Fruit fly (Drosophila melanogaster): Measurements from ENCODE around the gene Hipk.

The Hipk gene

DNA sequence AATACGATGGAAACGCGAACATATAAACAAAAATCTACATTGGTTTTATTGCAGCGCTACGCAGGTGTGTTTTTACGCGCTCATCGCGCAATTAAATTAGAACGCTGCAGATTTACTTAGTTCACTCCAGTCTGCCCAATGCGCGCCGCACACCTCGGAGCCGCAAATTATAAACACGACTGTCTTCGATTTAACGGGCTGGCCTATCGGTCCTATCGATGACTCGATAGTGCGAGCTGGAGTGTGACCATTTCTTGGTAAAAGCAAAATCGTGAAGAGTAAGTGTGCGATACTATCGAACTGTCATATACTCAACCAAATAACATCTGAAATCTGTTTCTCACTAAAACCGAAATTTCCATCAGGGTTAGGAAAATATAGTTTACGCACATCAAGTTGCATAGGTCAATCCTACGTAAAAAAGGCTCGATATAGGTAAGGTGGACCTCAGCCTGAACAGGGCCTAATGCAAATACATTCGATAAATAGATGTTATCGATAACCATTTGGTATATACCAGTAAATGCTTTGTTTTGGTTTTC, 2.4 kb upstream of the Hipk start, which contains the start of the genes klar and BORCS6 (continued):
- TF ChIP-seq insv (GFP tag; optimal IDR thresholded peaks at IDR 0.05): no peak
- TF ChIP-seq CG2202 (tag; optimal IDR thresholded peaks at IDR 0.05): peak; percentile 39
- TF ChIP-seq CG4360 (GFP tag; IDR thresholded peaks at IDR 0.05): no peak; the same call in 1 of the 2 replicates
- TF ChIP-seq cato (GFP tag; optimal IDR thresholded peaks at IDR 0.05; ENCODE audit: borderline replicate concordance): no peak
- peak; percentile 34 for TF ChIP-seq CG18476 (GFP tag; optimal IDR thresholded peaks at IDR 0.05)
- TF ChIP-seq Sox102F (GFP tag; optimal IDR thresholded peaks at IDR 0.05): peak; percentile 48
- peak; percentile 92 for TF ChIP-seq CG7963 (GFP tag; IDR thresholded peaks at IDR 0.05; ENCODE audit: partially characterized antibody)
- peak; percentile 56 for TF ChIP-seq CG2678 (tag; optimal IDR thresholded peaks at IDR 0.05)
- no peak for TF ChIP-seq z (GFP tag; IDR thresholded peaks at IDR 0.05)
- TF ChIP-seq CG17568 (GFP tag; optimal IDR thresholded peaks at IDR 0.05): peak; percentile 3
- peak; percentile 71 for TF ChIP-seq CG34376 (GFP tag; optimal IDR thresholded peaks at IDR 0.05)
- TF ChIP-seq CG30020 (tag; optimal IDR thresholded peaks at IDR 0.05): peak; percentile 95
- TF ChIP-seq CG13296 (GFP tag; optimal IDR thresholded peaks at IDR 0.05): peak; percentile 61
- no peak for TF ChIP-seq bcd (GFP tag; optimal IDR thresholded peaks at IDR 0.05)
- no peak for TF ChIP-seq org-1 (GFP tag; optimal IDR thresholded peaks at IDR 0.05)
- TF ChIP-seq ham (GFP tag; IDR thresholded peaks at IDR 0.05): no peak
- TF ChIP-seq CG7357 (GFP tag; IDR thresholded peaks at IDR 0.05): peak; percentile 61; the same call in 2 of the 3 replicates

DNA sequence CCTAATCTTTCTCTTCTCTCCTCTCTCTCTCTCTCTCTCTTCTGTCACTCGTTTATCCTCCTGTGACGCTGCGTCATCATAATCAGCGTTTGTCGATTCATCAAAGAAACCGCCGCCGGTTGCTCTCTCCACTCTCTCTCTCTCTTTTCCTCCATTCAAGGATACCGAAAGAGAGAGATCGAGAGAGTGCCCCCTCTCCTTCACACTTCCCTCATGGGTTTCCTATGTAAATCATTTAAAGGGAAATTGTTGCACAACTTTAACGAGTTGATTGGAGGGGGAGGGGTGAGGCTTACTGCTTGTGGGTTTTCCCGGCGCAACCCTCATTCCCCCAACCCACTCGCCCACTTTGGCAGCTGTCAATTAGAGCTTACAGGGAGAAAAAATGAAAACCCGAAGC, 1.3 kb downstream of the Hipk start:
- no peak for TF ChIP-seq en (GFP tag; optimal IDR thresholded peaks at IDR 0.05)
- TF ChIP-seq CG17328 (GFP tag; IDR thresholded peaks at IDR 0.05): no peak
- TF ChIP-seq pnt (GFP tag; optimal IDR thresholded peaks at IDR 0.05): no peak
- no peak for TF ChIP-seq CG10147 (GFP tag; optimal IDR thresholded peaks at IDR 0.05)
- TF ChIP-seq CG32532 (GFP tag; IDR thresholded peaks at IDR 0.05): peak; percentile 16; the same call in 1 of the 2 replicates
- no peak for TF ChIP-seq CG16779 (GFP tag; IDR thresholded peaks at IDR 0.05)
- TF ChIP-seq CG3995 (GFP tag; optimal IDR thresholded peaks at IDR 0.05): no peak
- no peak for TF ChIP-seq Lhr (GFP tag; optimal IDR thresholded peaks at IDR 0.05)
- no peak for TF ChIP-seq CG9817 (tag; optimal IDR thresholded peaks at IDR 0.05)
- no peak for TF ChIP-seq chm (GFP tag; IDR thresholded peaks at IDR 0.05)
- TF ChIP-seq CG11093 (GFP tag; IDR thresholded peaks at IDR 0.05): no peak
- TF ChIP-seq Gsc (GFP tag; IDR thresholded peaks at IDR 0.05): no peak
- no peak for TF ChIP-seq bowl (GFP tag; IDR thresholded peaks at IDR 0.05)
- TF ChIP-seq slp2 (GFP tag; optimal IDR thresholded peaks at IDR 0.05): no peak
- TF ChIP-seq pros (GFP tag; optimal IDR thresholded peaks at IDR 0.05): peak; percentile 84
- TF ChIP-seq wor (GFP tag; IDR thresholded peaks at IDR 0.05): no peak
- TF ChIP-seq sd (tag; optimal IDR thresholded peaks at IDR 0.05): no peak
- TF ChIP-seq Sox100B (GFP tag; optimal IDR thresholded peaks at IDR 0.05): no peak
- TF ChIP-seq CG8388 (GFP tag; optimal IDR thresholded peaks at IDR 0.05): no peak
- no peak for TF ChIP-seq CG12942 (GFP tag; optimal IDR thresholded peaks at IDR 0.05)
- TF ChIP-seq CG4707 (GFP tag; optimal IDR thresholded peaks at IDR 0.05): no peak
- no peak for TF ChIP-seq GATAe (GFP tag; conservative IDR thresholded peaks at IDR 0.05)
- no peak for TF ChIP-seq CG32772 (GFP tag; IDR thresholded peaks at IDR 0.05)
- TF ChIP-seq CG7372 (GFP tag; IDR thresholded peaks at IDR 0.05): no peak
- TF ChIP-seq sr (GFP tag; IDR thresholded peaks at IDR 0.05): no peak
- TF ChIP-seq CG17829 (tag; optimal IDR thresholded peaks at IDR 0.05): no peak
- no peak for TF ChIP-seq bab2 (GFP tag; optimal IDR thresholded peaks at IDR 0.05)
- no peak for TF ChIP-seq Sox102F (GFP tag; optimal IDR thresholded peaks at IDR 0.05)
- no peak for TF ChIP-seq jing (GFP tag; optimal IDR thresholded peaks at IDR 0.05)
- no peak for TF ChIP-seq CG13775 (GFP tag; optimal IDR thresholded peaks at IDR 0.05)
- no peak for TF ChIP-seq schlank (tag; optimal IDR thresholded peaks at IDR 0.05)
- TF ChIP-seq CG15073 (GFP tag; optimal IDR thresholded peaks at IDR 0.05): no peak
- TF ChIP-seq amos (GFP tag; IDR thresholded peaks at IDR 0.05; ENCODE audit: partially characterized antibody): no peak
- no peak for TF ChIP-seq so (GFP tag; IDR thresholded peaks at IDR 0.05)
- no peak for TF ChIP-seq CG9932 (GFP tag; IDR thresholded peaks at IDR 0.05)

All from whole organism, embryonic.